Worm (Caenorhabditis elegans) whole organism, early embryonic: ENCODE results near the gene col-152.

ENCODE experiments used
- B0310.2 ChIP-seq: sonication (generic microtip); optimal IDR thresholded peaks from 2 replicates; lab custom pipeline; 2016; ENCODE audit warnings: mild to moderate bottlenecking, missing genetic modification characterization, missing compliant biosample characterization
- F13C5.2 ChIP-seq: sonication (generic microtip); optimal IDR thresholded peaks from 2 replicates; lab custom pipeline; 2017; ENCODE audit warnings: mild to moderate bottlenecking, missing genetic modification characterization, inconsistent platforms, missing compliant biosample characterization
- aly-1 ChIP-seq: sonication (generic microtip); optimal IDR thresholded peaks from 2 replicates; lab custom pipeline; 2016; ENCODE audit warnings: missing genetic modification characterization, missing compliant biosample characterization
- ama-1 ChIP-seq: fragments of 150-350 bp; optimal IDR thresholded peaks from 2 replicates; lab custom pipeline; 2014
- ceh-13 ChIP-seq: fragments of 200-800 bp; sonication (Bioruptor generic); optimal IDR thresholded peaks from 2 replicates; lab custom pipeline; 2018; ENCODE audit warnings: mild to moderate bottlenecking, missing genetic modification characterization, missing compliant biosample characterization
- ets-7 ChIP-seq: sonication (generic microtip); optimal IDR thresholded peaks from 2 replicates; lab custom pipeline; 2016; ENCODE audit warnings: missing genotype, missing genetic modification characterization, missing compliant biosample characterization
- flt-1 ChIP-seq: fragments of 200-800 bp; sonication (Bioruptor generic); IDR thresholded peaks from 2 replicates; pipeline ENCODE4 v1.3.6; 2022; ENCODE audit warnings: missing genetic modification characterization, missing compliant biosample characterization
- hmg-4 ChIP-seq: fragments of 200-800 bp; sonication (Bioruptor generic); optimal IDR thresholded peaks from 2 replicates; lab custom pipeline; 2018; ENCODE audit warnings: mild to moderate bottlenecking, missing genetic modification characterization, missing compliant biosample characterization
- hnd-1 ChIP-seq: sonication (generic microtip); optimal IDR thresholded peaks from 2 replicates; lab custom pipeline; 2016; ENCODE audit warnings: missing genetic modification characterization, missing compliant biosample characterization
- pes-1 ChIP-seq: fragments of 200-800 bp; sonication (Bioruptor generic); IDR thresholded peaks from 2 replicates; pipeline ENCODE4 v1.3.6; 2022; ENCODE audit warnings: missing genetic modification reagents, missing genetic modification characterization, missing compliant biosample characterization
- scrt-1 ChIP-seq: fragments of 200-800 bp; sonication (Bioruptor generic); IDR thresholded peaks from 2 replicates; pipeline ENCODE4 v1.3.6; 2022; ENCODE audit warnings: missing genetic modification characterization, missing compliant biosample characterization
- tbx-37 ChIP-seq: fragments of 200-800 bp; sonication (Bioruptor generic); conservative IDR thresholded peaks from 2 replicates; pipeline ENCODE4 v1.3.6; 2022; ENCODE audit warnings: missing genetic modification reagents, missing genetic modification characterization, missing compliant biosample characterization
- tra-4 ChIP-seq: sonication (generic microtip); optimal IDR thresholded peaks from 2 replicates; lab custom pipeline; 2017; ENCODE audit warnings: missing genetic modification characterization, missing compliant biosample characterization

DNA sequence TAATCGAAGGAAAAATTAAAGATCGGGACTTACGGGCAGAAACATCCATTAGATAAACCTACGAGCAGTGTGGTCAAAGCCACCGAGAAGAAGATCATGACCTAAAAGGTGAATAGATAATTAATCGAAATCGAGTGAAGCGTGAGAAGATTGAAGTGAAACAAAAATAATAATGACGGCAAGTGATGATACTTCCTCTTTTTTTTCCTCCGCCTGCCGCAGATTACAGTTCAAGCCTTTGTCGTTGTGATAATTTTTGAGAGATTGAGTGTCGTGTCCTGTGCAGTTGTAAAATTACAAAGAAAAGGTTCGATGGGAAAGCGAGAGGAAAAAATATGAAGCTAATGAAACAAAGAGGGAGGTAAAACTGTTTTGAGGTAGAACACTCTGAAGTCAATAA is 31.8 kb downstream of the col-152 start, which contains the start of gene T21C9.9:
- TF ChIP-seq aly-1 (no peak), ets-7 (tag; lab: Kevin White, UChicago) (no peak), ama-1 (lab: Kevin White, UChicago) (no peak), hnd-1 (tag; lab: Kevin White, UChicago) (no peak), flt-1 (GFP tag; lab: Robert Waterston, UW) (no peak), F13C5.2 (tag; lab: Kevin White, UChicago) (no peak), scrt-1 (GFP tag; lab: Robert Waterston, UW) (no peak), hmg-4 (GFP tag; lab: Kevin White, UChicago) (no peak), B0310.2 (tag; lab: Kevin White, UChicago) (no peak), pes-1 (no peak), ceh-13 (no peak), tra-4 (tag; lab: Kevin White, UChicago) (no peak), tbx-37 (GFP tag; lab: Robert Waterston, UW) (no peak)
